Fruit fly (Drosophila melanogaster) Kc167 (cell line): ENCODE measurements around the gene CG3961.

Experiments used
- Myc ChIP-seq: fragments of >200 bp; optimal IDR thresholded peaks from 2 replicates; lab custom pipeline; 2017; ENCODE audit warnings: missing external identifiers
- Sin3A ChIP-seq: fragments of >200 bp; optimal IDR thresholded peaks from 2 replicates; lab custom pipeline; 2018; ENCODE audit warnings: missing external identifiers
- h ChIP-seq: fragments of >200 bp; optimal IDR thresholded peaks from 3 replicates; lab custom pipeline; 2018; ENCODE audit warnings: missing external identifiers
- psq ChIP-seq: fragments of >200 bp; optimal IDR thresholded peaks from 2 replicates; lab custom pipeline; 2017; ENCODE audit warnings: missing external identifiers
- ttk ChIP-seq: sonication (Bioruptor generic); optimal IDR thresholded peaks from 2 replicates; lab custom pipeline; 2017; ENCODE audit warnings: missing external identifiers

DNA sequence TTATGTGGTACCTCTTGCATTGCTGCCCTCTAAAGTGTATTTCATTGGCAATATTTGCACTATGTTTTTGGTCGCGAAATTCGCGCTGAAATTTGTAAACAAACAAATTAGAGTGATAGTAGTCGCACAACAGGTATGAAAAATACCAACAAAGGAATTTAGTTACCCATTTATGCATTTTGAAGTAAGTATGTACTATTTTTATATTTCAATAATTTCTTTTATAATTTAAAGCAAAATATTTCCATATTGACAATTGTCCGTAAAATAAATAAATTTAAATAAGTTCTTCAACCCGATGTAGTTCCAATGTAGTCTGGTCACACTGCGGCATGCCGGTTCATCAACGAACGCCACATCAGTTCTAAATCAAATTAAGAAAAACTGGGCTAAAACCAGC is 17.8 kb downstream of the CG3961 start, which contains the start of the genes Rad9 and Uggt:
- TF ChIP-seq Myc (lab: Kevin White, UChicago) (no peak), psq (no peak), h (no peak), Sin3A (lab: Kevin White, UChicago) (no peak), ttk (lab: Kevin White, UChicago) (no peak)
